Worm (Caenorhabditis elegans) whole organism, L2 larva: ENCODE measurements around the gene C06G3.3.

ENCODE experiments used
- unc-62 ChIP-seq: fragments of 150-350 bp; optimal IDR thresholded peaks from 2 replicates; lab custom pipeline; 2014; ENCODE audit warnings: missing biosample characterization, missing genetic modification reagents, missing genetic modification characterization
- zag-1 ChIP-seq: fragments of 150-350 bp; optimal IDR thresholded peaks from 2 replicates; lab custom pipeline; 2014; ENCODE audit warnings: missing biosample characterization, missing genetic modification characterization

DNA sequence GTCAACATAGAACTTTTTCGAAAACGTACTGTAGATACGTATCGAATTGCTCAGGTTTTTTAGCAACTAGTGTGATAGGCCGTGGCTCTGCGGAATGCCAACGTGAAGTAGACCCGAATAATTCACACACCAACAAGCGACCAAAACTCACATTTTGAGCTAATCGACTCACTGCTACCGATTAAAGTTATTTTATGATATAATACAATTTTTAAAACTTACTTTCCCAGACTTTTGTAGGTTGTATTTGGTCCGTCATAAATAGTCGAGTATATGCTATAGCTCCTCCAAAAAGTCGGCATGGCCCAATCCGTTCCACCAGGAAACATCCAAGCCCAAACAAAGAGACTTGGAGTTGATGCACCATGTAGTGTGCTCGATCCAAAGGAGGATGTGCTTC lies 25.1 kb upstream of the C06G3.3 start, which contains the start of gene C25A8.1:
- TF ChIP-seq zag-1 (tag; lab: Kevin White, UChicago) (no peak), unc-62 (GFP tag; lab: Kevin White, UChicago) (no peak)
